Worm (Caenorhabditis elegans) whole organism, young adult: ENCODE results near the gene nck-1.

Experiments used
- K11D2.4 ChIP-seq: fragments of 200-800 bp; sonication (Bioruptor generic); IDR thresholded peaks from 2 replicates; pipeline ENCODE4 v1.3.6; 2022; ENCODE audit warnings: missing genetic modification reagents, missing genetic modification characterization, missing compliant biosample characterization
- ama-1 ChIP-seq, 3 experiments: fragments of 150-350 bp in 1 of 3; sonication (generic microtip) in 2 of 3; optimal IDR thresholded peaks; 2 replicates each; lab custom pipeline; 2014 to 2018; ENCODE audit warnings: missing biosample characterization in 2 of 3, missing genetic modification characterization in 2 of 3, missing genetic modification reagents in 2 of 3
- ceh-27 ChIP-seq: fragments of 200-800 bp; sonication (Bioruptor generic); optimal IDR thresholded peaks from 2 replicates; lab custom pipeline; 2018; ENCODE audit warnings: mild to moderate bottlenecking, missing genetic modification characterization, moderate library complexity, missing compliant biosample characterization
- ceh-58 ChIP-seq: fragments of 200-800 bp; sonication (Bioruptor generic); IDR thresholded peaks from 2 replicates; pipeline ENCODE4 v1.3.6; 2022; ENCODE audit warnings: missing genetic modification characterization, missing compliant biosample characterization
- egrh-3 ChIP-seq: fragments of 200-800 bp; sonication (Bioruptor generic); IDR thresholded peaks from 2 replicates; pipeline ENCODE4 v1.3.6; 2022; ENCODE audit warnings: missing genetic modification reagents, missing genetic modification characterization, missing compliant biosample characterization
- lsl-1 ChIP-seq: fragments of 200-800 bp; sonication (Bioruptor generic); optimal IDR thresholded peaks from 2 replicates; lab custom pipeline; 2018; ENCODE audit warnings: mild to moderate bottlenecking, missing genetic modification characterization, moderate library complexity, missing compliant biosample characterization
- mel-28 ChIP-seq: sonication (generic microtip); optimal IDR thresholded peaks from 2 replicates; lab custom pipeline; 2016; ENCODE audit warnings: borderline replicate concordance, mild to moderate bottlenecking, missing genetic modification characterization, missing compliant biosample characterization
- pha-4 ChIP-seq: fragments of 150-350 bp; sonication (generic microtip); optimal IDR thresholded peaks from 2 replicates; lab custom pipeline; 2014; ENCODE audit warnings: missing biosample characterization, missing genetic modification reagents, missing genetic modification characterization

DNA sequence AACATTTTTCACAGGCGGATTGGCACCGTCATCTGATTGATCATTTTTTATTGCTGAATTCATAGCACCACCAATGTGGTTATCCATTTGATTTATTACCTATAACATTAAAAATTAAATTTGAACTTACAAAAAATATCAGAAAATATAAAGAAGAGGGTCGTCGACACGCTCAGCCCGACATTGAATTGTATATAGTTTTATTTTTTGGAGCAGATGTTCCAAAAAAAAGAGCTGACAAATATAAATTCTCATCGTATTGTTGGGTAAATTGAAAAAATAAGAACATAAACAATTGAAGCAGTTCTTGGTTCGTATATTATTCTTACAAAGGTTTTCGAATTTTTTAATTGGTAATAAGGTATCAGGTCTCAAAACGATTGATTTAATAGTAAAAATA is 48.8 kb downstream of the nck-1 start, which contains the start of gene R02E4.1:
- TF ChIP-seq pha-4 (tag; lab: Kevin White, UChicago) (no peak), ama-1 (optimal IDR thresholded peaks at IDR 0.05; lab: Kevin White, UChicago) (no peak), ama-1 (GFP tag; optimal IDR thresholded peaks at IDR 0.05; lab: Kevin White, UChicago) (no peak), egrh-3 (GFP tag; lab: Robert Waterston, UW) (no peak), lsl-1 (GFP tag; lab: Kevin White, UChicago) (no peak), ceh-27 (GFP tag; lab: Kevin White, UChicago) (no peak), mel-28 (tag; lab: Kevin White, UChicago) (no peak), K11D2.4 (GFP tag; lab: Robert Waterston, UW) (no peak), ceh-58 (no peak)
